Fruit fly (Drosophila melanogaster): ENCODE data around the gene CG42846.

Gene CG42846

DNA sequence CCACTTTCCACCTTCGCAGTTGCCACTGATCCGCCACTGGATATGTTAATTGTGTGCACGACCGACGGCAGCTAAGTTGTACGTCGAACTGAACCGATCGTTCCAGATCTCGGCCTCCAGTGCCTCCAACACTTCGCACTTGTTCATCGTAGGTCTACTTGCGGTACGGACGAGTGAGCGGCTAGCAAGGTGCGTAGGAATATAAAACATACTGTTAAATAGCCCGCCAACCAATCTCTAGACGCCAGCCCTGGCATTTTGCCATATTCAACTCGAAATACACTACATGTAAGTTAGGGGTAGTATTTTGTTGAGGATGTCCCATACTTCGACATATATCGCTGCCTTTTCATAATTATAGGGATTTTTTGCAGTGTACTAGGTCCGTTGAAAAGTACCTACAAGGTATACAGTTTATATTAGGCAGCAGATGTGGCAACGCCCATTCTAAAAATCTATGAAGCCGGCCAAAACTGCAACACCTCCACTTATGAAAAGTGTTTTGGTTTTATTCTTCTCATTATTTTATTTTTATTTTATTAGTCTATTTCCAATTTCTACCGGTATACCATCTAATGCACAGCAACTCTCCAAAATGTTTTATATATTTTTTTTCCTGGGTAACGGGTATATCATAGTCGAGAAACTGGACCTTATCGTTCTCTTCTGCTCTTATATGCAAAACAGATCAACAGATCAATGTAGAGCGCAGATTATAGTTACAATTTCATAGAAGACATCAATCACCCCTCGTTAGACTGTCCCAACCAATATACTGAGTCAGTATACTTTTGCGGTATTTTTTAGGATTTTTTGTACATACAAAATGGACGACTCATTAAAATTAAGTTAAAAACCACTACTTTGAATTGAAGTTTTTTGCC, 8.1 kb downstream of the CG42846 start, which contains the start of the genes pyx and CG33229 (continued):
- TF ChIP-seq B-H1 (GFP tag; IDR thresholded peaks at IDR 0.05): peak; percentile 60; the same call in 2 of the 3 replicates
- peak; percentile 90 for TF ChIP-seq CG9817 (tag; optimal IDR thresholded peaks at IDR 0.05)
- TF ChIP-seq Ptx1 (GFP tag; IDR thresholded peaks at IDR 0.05): peak; percentile 87
- peak; percentile 92 for TF ChIP-seq CG2678 (tag; optimal IDR thresholded peaks at IDR 0.05)
- TF ChIP-seq CG9797 (GFP tag; optimal IDR thresholded peaks at IDR 0.05): peak; percentile 20
- peak; percentile 77 for TF ChIP-seq zen (tag; optimal IDR thresholded peaks at IDR 0.05)
- no peak for TF ChIP-seq hbn (GFP tag; IDR thresholded peaks at IDR 0.05; ENCODE audit: partially characterized antibody)
- 0 out of 2 replicates have a peak, but pooled peaks have one; percentile 27 for TF ChIP-seq unc-4 (GFP tag; IDR thresholded peaks at IDR 0.05; ENCODE audit: partially characterized antibody)
- no peak for TF ChIP-seq vnd (GFP tag; IDR thresholded peaks at IDR 0.05; ENCODE audit: partially characterized antibody)
- TF ChIP-seq chn (GFP tag; optimal IDR thresholded peaks at IDR 0.05): peak; percentile 84
- TF ChIP-seq Xbp1 (GFP tag; optimal IDR thresholded peaks at IDR 0.05): peak; percentile 91
- peak; percentile 82 for TF ChIP-seq CG18599 (GFP tag; optimal IDR thresholded peaks at IDR 0.05)
- peak; percentile 86 for TF ChIP-seq tgo (GFP tag; IDR thresholded peaks at IDR 0.05)
- TF ChIP-seq NFAT (GFP tag; IDR thresholded peaks at IDR 0.05): peak; percentile 89
- TF ChIP-seq CG4820 (GFP tag; optimal IDR thresholded peaks at IDR 0.05): peak; percentile 81
- TF ChIP-seq CG2875 (GFP tag; optimal IDR thresholded peaks at IDR 0.05): peak; percentile 33
- TF ChIP-seq cg (GFP tag; optimal IDR thresholded peaks at IDR 0.05): no peak
- peak; percentile 55; the same call in 1 of the 2 replicates for TF ChIP-seq CG1024 (GFP tag; IDR thresholded peaks at IDR 0.05)
- TF ChIP-seq CG10543 (GFP tag; optimal IDR thresholded peaks at IDR 0.05): peak; percentile 84
- TF ChIP-seq CG12659 (GFP tag; optimal IDR thresholded peaks at IDR 0.05): peak; percentile 89
- 0 out of 2 replicates have a peak, but pooled peaks have one; percentile 6 for TF ChIP-seq crol (GFP tag; IDR thresholded peaks at IDR 0.05)
- peak; percentile 71 for TF ChIP-seq CG13624 (GFP tag; optimal IDR thresholded peaks at IDR 0.05)
- TF ChIP-seq CG7963 (GFP tag; IDR thresholded peaks at IDR 0.05; ENCODE audit: partially characterized antibody): no peak
- peak; percentile 78 for TF ChIP-seq shn (GFP tag; optimal IDR thresholded peaks at IDR 0.05)
- TF ChIP-seq HLH54F (GFP tag; optimal IDR thresholded peaks at IDR 0.05): peak; percentile 94
- peak; percentile 20 for TF ChIP-seq Ravus (GFP tag; IDR thresholded peaks at IDR 0.05)
- TF ChIP-seq Gsc (GFP tag; IDR thresholded peaks at IDR 0.05): no peak; the same call in 1 of the 2 replicates
- TF ChIP-seq bcd (GFP tag; optimal IDR thresholded peaks at IDR 0.05): peak; percentile 86
- peak; percentile 81 for TF ChIP-seq HHEX (GFP tag; optimal IDR thresholded peaks at IDR 0.05)
- peak; percentile 76 for TF ChIP-seq D19A (tag; optimal IDR thresholded peaks at IDR 0.05)
- TF ChIP-seq org-1 (GFP tag; optimal IDR thresholded peaks at IDR 0.05): peak; percentile 64
- TF ChIP-seq Doc2 (GFP tag; IDR thresholded peaks at IDR 0.05): 0 out of 2 replicates have a peak, but pooled peaks have one; percentile 45
- TF ChIP-seq chinmo (GFP tag; IDR thresholded peaks at IDR 0.05; ENCODE audit: partially characterized antibody): no peak
- TF ChIP-seq CG2202 (tag; optimal IDR thresholded peaks at IDR 0.05): peak; percentile 12
- TF ChIP-seq Tbp (GFP tag; optimal IDR thresholded peaks at IDR 0.05): no peak
- TF ChIP-seq CG7928 (GFP tag; optimal IDR thresholded peaks at IDR 0.05): peak; percentile 92
- peak; percentile 93 for TF ChIP-seq zf30C (GFP tag; optimal IDR thresholded peaks at IDR 0.05)
- peak; percentile 49 for TF ChIP-seq onecut (GFP tag; IDR thresholded peaks at IDR 0.05)
- peak; percentile 72 for TF ChIP-seq cwo (GFP tag; optimal IDR thresholded peaks at IDR 0.05)
- no peak for TF ChIP-seq fd64A (GFP tag; optimal IDR thresholded peaks at IDR 0.05)
- TF ChIP-seq CHES-1-like (GFP tag; optimal IDR thresholded peaks at IDR 0.05): peak; percentile 85
- TF ChIP-seq B-H2 (GFP tag; optimal IDR thresholded peaks at IDR 0.05): peak; percentile 93
- no peak for TF ChIP-seq Elba2 (GFP tag; optimal IDR thresholded peaks at IDR 0.05)
- TF ChIP-seq crp (GFP tag; optimal IDR thresholded peaks at IDR 0.05): peak in 1 of 2 experiments; percentile 30
- TF ChIP-seq ato (GFP tag; IDR thresholded peaks at IDR 0.05; ENCODE audit: partially characterized antibody): no peak
- TF ChIP-seq pfk (GFP tag; optimal IDR thresholded peaks at IDR 0.05): no peak
- peak; percentile 72 for TF ChIP-seq CG11085 (GFP tag; IDR thresholded peaks at IDR 0.05)

Measured in whole organism, embryonic.